Worm (Caenorhabditis elegans): Measurements from ENCODE around the gene nipi-3.
A peak's percentile ranks its signal among the peaks of the same experiment; 100 is the strongest.

ce11 chrX:15626119-15626850 is 18.5 kb downstream of the nipi-3 start:
- TF ChIP-seq snpc-4 (tag; optimal IDR thresholded peaks at IDR 0.05) (no peak), nhr-76 (tag; optimal IDR thresholded peaks at IDR 0.05) (no peak), blmp-1 (tag; optimal IDR thresholded peaks at IDR 0.05) (no peak), ceh-39 (tag; optimal IDR thresholded peaks at IDR 0.05) (no peak), elt-3 (tag; optimal IDR thresholded peaks at IDR 0.05) (no peak), sptf-1 (tag; optimal IDR thresholded peaks at IDR 0.05) (no peak), pha-4 (tag; optimal IDR thresholded peaks at IDR 0.05) (no peak), tbx-8 (GFP tag; optimal IDR thresholded peaks at IDR 0.05) (no peak), ztf-11 (tag; optimal IDR thresholded peaks at IDR 0.05) (no peak), lin-13 (tag; optimal IDR thresholded peaks at IDR 0.05) (no peak), unc-62 (GFP tag; optimal IDR thresholded peaks at IDR 0.05) (peak; percentile 28), lsy-2 (tag; optimal IDR thresholded peaks at IDR 0.05) (no peak), nhr-12 (tag; optimal IDR thresholded peaks at IDR 0.05) (no peak)

All from whole organism, mixed stage, embryonic.